Fruit fly (Drosophila melanogaster) whole organism, embryonic: ENCODE data around the gene CG15814.

Source experiments
- Atf-2 ChIP-seq: fragments of 200-800 bp; sonication (Bioruptor generic); optimal IDR thresholded peaks from 2 replicates; lab custom pipeline; 2016; ENCODE audit warnings: missing biosample characterization, missing genetic modification characterization
- CG10267 ChIP-seq: fragments of 200-800 bp; sonication (Bioruptor generic); optimal IDR thresholded peaks from 2 replicates; lab custom pipeline; 2018; ENCODE audit warnings: missing biosample characterization, mild to moderate bottlenecking, missing genetic modification characterization, moderate library complexity
- CG10431 ChIP-seq: fragments of 200-800 bp; sonication (Bioruptor generic); optimal IDR thresholded peaks from 3 replicates; lab custom pipeline; 2018; ENCODE audit warnings: missing biosample characterization, mild to moderate bottlenecking, missing genetic modification characterization
- CG12236 ChIP-seq: fragments of 200-800 bp; sonication (Bioruptor generic); optimal IDR thresholded peaks from 2 replicates; lab custom pipeline; 2016; ENCODE audit warnings: missing biosample characterization, missing genetic modification characterization
- CG12659 ChIP-seq: fragments of 200-800 bp; sonication (Bioruptor generic); optimal IDR thresholded peaks from 3 replicates; lab custom pipeline; 2017; ENCODE audit warnings: mild to moderate bottlenecking, missing biosample characterization, missing genetic modification reagents, missing genetic modification characterization
- CG13424 ChIP-seq: fragments of 200-800 bp; sonication (Bioruptor generic); optimal IDR thresholded peaks from 2 replicates; lab custom pipeline; 2019; ENCODE audit warnings: missing biosample characterization, mild to moderate bottlenecking, missing genetic modification characterization, moderate library complexity
- CG13775 ChIP-seq: fragments of 200-800 bp; sonication (Bioruptor generic); optimal IDR thresholded peaks from 3 replicates; lab custom pipeline; 2017; ENCODE audit warnings: missing biosample characterization, mild to moderate bottlenecking, missing genetic modification characterization
- CG14050 ChIP-seq: fragments of 200-800 bp; sonication (Bioruptor generic); IDR thresholded peaks from 3 replicates; pipeline ENCODE4 v1.3.6; 2022; ENCODE audit warnings: missing biosample characterization, missing genetic modification characterization
- CG14965 ChIP-seq: fragments of 200-800 bp; sonication (Bioruptor generic); optimal IDR thresholded peaks from 2 replicates; lab custom pipeline; 2016; ENCODE audit warnings: missing biosample characterization, missing genetic modification characterization, borderline replicate concordance
- CG15011 ChIP-seq: fragments of 200-800 bp; sonication (Bioruptor generic); optimal IDR thresholded peaks from 3 replicates; lab custom pipeline; 2018; ENCODE audit warnings: missing biosample characterization, mild to moderate bottlenecking, missing genetic modification characterization
- CG16863 ChIP-seq: fragments of 200-800 bp; sonication (Bioruptor generic); optimal IDR thresholded peaks from 3 replicates; lab custom pipeline; 2016; ENCODE audit warnings: missing biosample characterization, missing genetic modification characterization
- CG17328 ChIP-seq: fragments of 200-800 bp; sonication (Bioruptor generic); IDR thresholded peaks from 2 replicates; pipeline ENCODE4 v1.3.6; 2022; ENCODE audit warnings: missing biosample characterization, missing genetic modification characterization
- CG1792 ChIP-seq: fragments of 200-800 bp; sonication (Bioruptor generic); optimal IDR thresholded peaks from 2 replicates; lab custom pipeline; 2016; ENCODE audit warnings: missing biosample characterization, missing genetic modification characterization
- CG2889 ChIP-seq: fragments of 200-800 bp; sonication (Bioruptor generic); IDR thresholded peaks from 3 replicates; pipeline ENCODE4 v1.3.6; 2022; ENCODE audit warnings: missing biosample characterization, missing genetic modification characterization
- CG30020 ChIP-seq: fragments of 200-800 bp; optimal IDR thresholded peaks from 2 replicates; lab custom pipeline; 2019; ENCODE audit warnings: missing biosample characterization, mild to moderate bottlenecking, missing genetic modification characterization, moderate library complexity
- CG34422 ChIP-seq: fragments of 200-800 bp; sonication (Bioruptor generic); IDR thresholded peaks from 3 replicates; pipeline ENCODE4 v1.3.6; 2022; ENCODE audit warnings: missing biosample characterization, missing genetic modification characterization
- CG3847 ChIP-seq: fragments of 200-800 bp; sonication (Bioruptor generic); IDR thresholded peaks from 2 replicates; pipeline ENCODE4 v1.3.6; 2022; ENCODE audit warnings: missing biosample characterization, missing genetic modification characterization
- CG5180 ChIP-seq: fragments of 200-800 bp; sonication (Bioruptor generic); optimal IDR thresholded peaks from 3 replicates; lab custom pipeline; 2017; ENCODE audit warnings: missing biosample characterization, missing genetic modification characterization, mild to moderate bottlenecking, moderate library complexity, missing genetic modification reagents
- CG8290 ChIP-seq, 3 experiments: fragments of 200-800 bp; sonication (Bioruptor generic); optimal IDR thresholded peaks; 2 replicates each; lab custom pipeline; 2016 to 2019; ENCODE audit warnings: missing biosample characterization in 3 of 3, missing genetic modification characterization in 3 of 3, mild to moderate bottlenecking in 2 of 3, moderate library complexity in 1 of 3
- CG8924 ChIP-seq: fragments of 200-800 bp; optimal IDR thresholded peaks from 3 replicates; lab custom pipeline; 2019; ENCODE audit warnings: missing biosample characterization, mild to moderate bottlenecking, missing genetic modification characterization, moderate library complexity
- CrebB ChIP-seq: fragments of 200-800 bp; sonication (Bioruptor generic); optimal IDR thresholded peaks from 3 replicates; lab custom pipeline; 2018; ENCODE audit warnings: missing biosample characterization, mild to moderate bottlenecking, missing genetic modification characterization
- D19A ChIP-seq: fragments of 200-800 bp; optimal IDR thresholded peaks from 3 replicates; lab custom pipeline; 2019; ENCODE audit warnings: missing biosample characterization, mild to moderate bottlenecking, missing genetic modification characterization, moderate library complexity
- Dref ChIP-seq: fragments of 200-800 bp; sonication (Bioruptor generic); IDR thresholded peaks from 2 replicates; pipeline ENCODE4 v1.3.6; 2022; ENCODE audit warnings: missing biosample characterization, missing genetic modification characterization
- Fer3 ChIP-seq: fragments of 200-800 bp; sonication (Bioruptor generic); optimal IDR thresholded peaks from 2 replicates; lab custom pipeline; 2018; ENCODE audit warnings: missing biosample characterization, mild to moderate bottlenecking, missing genetic modification characterization, moderate library complexity
- HHEX ChIP-seq: fragments of 200-800 bp; sonication (Bioruptor generic); optimal IDR thresholded peaks from 3 replicates; lab custom pipeline; 2017; ENCODE audit warnings: missing biosample characterization, mild to moderate bottlenecking, missing genetic modification characterization, missing genetic modification reagents
- Hmr ChIP-seq: fragments of 200-800 bp; sonication (Bioruptor generic); optimal IDR thresholded peaks from 3 replicates; lab custom pipeline; 2017; ENCODE audit warnings: mild to moderate bottlenecking, missing biosample characterization, missing genetic modification reagents, missing genetic modification characterization
- Hr39 ChIP-seq: fragments of >200 bp; optimal IDR thresholded peaks from 2 replicates; lab custom pipeline; 2017
- Lpt ChIP-seq: fragments of >200 bp; optimal IDR thresholded peaks from 2 replicates; lab custom pipeline; 2018; ENCODE audit warnings: missing biosample characterization, missing genetic modification characterization
- Max ChIP-seq: fragments of 200-800 bp; sonication (Bioruptor generic); optimal IDR thresholded peaks from 2 replicates; lab custom pipeline; 2016; ENCODE audit warnings: missing biosample characterization, mild to moderate bottlenecking, missing genetic modification characterization
- Oli ChIP-seq: fragments of 200-800 bp; sonication (Bioruptor generic); optimal IDR thresholded peaks from 2 replicates; lab custom pipeline; 2018; ENCODE audit warnings: missing biosample characterization, mild to moderate bottlenecking, missing genetic modification characterization, moderate library complexity
- Rx ChIP-seq: fragments of 200-800 bp; sonication (Bioruptor generic); IDR thresholded peaks from 2 replicates; pipeline ENCODE4 v1.3.6; 2022; ENCODE audit warnings: missing biosample characterization, missing genetic modification characterization
- TFAM ChIP-seq: fragments of 200-800 bp; sonication (Bioruptor generic); optimal IDR thresholded peaks from 2 replicates; lab custom pipeline; 2017; ENCODE audit warnings: missing biosample characterization, missing genetic modification characterization, inconsistent platforms
- ase ChIP-seq: fragments of 200-800 bp; sonication (Bioruptor generic); IDR thresholded peaks from 3 replicates; pipeline ENCODE4 v1.3.6; 2022; ENCODE audit warnings: missing biosample characterization, missing genetic modification characterization
- bsh ChIP-seq, 2 experiments: fragments of 200-800 bp; sonication (Bioruptor generic); optimal IDR thresholded peaks; 2 replicates each; lab custom pipeline; 2017 to 2018; ENCODE audit warnings: mild to moderate bottlenecking in 2 of 2, missing biosample characterization in 2 of 2, missing genetic modification characterization in 2 of 2, moderate library complexity in 1 of 2
- chm ChIP-seq: fragments of 200-800 bp; sonication (Bioruptor generic); IDR thresholded peaks from 2 replicates; pipeline ENCODE4 v1.3.6; 2022; ENCODE audit warnings: missing biosample characterization, missing genetic modification characterization
- exex ChIP-seq: fragments of 200-800 bp; sonication (Bioruptor generic); optimal IDR thresholded peaks from 4 replicates; lab custom pipeline; 2018; ENCODE audit warnings: missing biosample characterization, mild to moderate bottlenecking, missing genetic modification characterization, moderate library complexity
- ftz-f1 ChIP-seq: fragments of 200-800 bp; sonication (Bioruptor generic); optimal IDR thresholded peaks from 2 replicates; lab custom pipeline; 2016; ENCODE audit warnings: missing biosample characterization, missing genetic modification characterization
- gce ChIP-seq: fragments of 200-800 bp; sonication (Bioruptor generic); IDR thresholded peaks from 3 replicates; pipeline ENCODE4 v1.3.6; 2022; ENCODE audit warnings: missing biosample characterization, missing genetic modification characterization
- gcm2 ChIP-seq: fragments of 200-800 bp; sonication (Bioruptor generic); optimal IDR thresholded peaks from 2 replicates; lab custom pipeline; 2016; ENCODE audit warnings: missing biosample characterization, missing genetic modification characterization
- hb ChIP-seq: fragments of 200-800 bp; sonication (Bioruptor generic); IDR thresholded peaks from 3 replicates; pipeline ENCODE4 v1.3.6; 2022; ENCODE audit warnings: missing biosample characterization, missing genetic modification characterization; ENCODE audit not compliant: partially characterized antibody
- hth ChIP-seq: fragments of >200 bp; optimal IDR thresholded peaks from 2 replicates; lab custom pipeline; 2017; ENCODE audit warnings: inconsistent platforms
- jigr1 ChIP-seq: fragments of 200-800 bp; sonication (Bioruptor generic); IDR thresholded peaks from 3 replicates; pipeline ENCODE4 v1.3.6; 2022; ENCODE audit warnings: missing biosample characterization, missing genetic modification characterization
- lab ChIP-seq: fragments of 200-800 bp; sonication (Bioruptor generic); optimal IDR thresholded peaks from 3 replicates; lab custom pipeline; 2017; ENCODE audit warnings: missing biosample characterization, missing genetic modification characterization, mild to moderate bottlenecking, moderate library complexity, missing genetic modification reagents
- org-1 ChIP-seq: fragments of 200-800 bp; sonication (Bioruptor generic); optimal IDR thresholded peaks from 2 replicates; lab custom pipeline; 2017; ENCODE audit warnings: missing biosample characterization, missing genetic modification characterization
- phol ChIP-seq: fragments of 200-800 bp; sonication (Bioruptor generic); optimal IDR thresholded peaks from 3 replicates; lab custom pipeline; 2018; ENCODE audit warnings: missing biosample characterization, mild to moderate bottlenecking, missing genetic modification characterization, moderate library complexity
- psq ChIP-seq: fragments of 200-800 bp; sonication (Bioruptor generic); optimal IDR thresholded peaks from 2 replicates; lab custom pipeline; 2017; ENCODE audit warnings: missing biosample characterization, missing genetic modification characterization
- pum ChIP-seq: fragments of 200-800 bp; sonication (Bioruptor generic); optimal IDR thresholded peaks from 2 replicates; lab custom pipeline; 2016; ENCODE audit warnings: missing biosample characterization, missing genetic modification characterization
- sens-2 ChIP-seq: fragments of 200-800 bp; sonication (Bioruptor generic); IDR thresholded peaks from 2 replicates; pipeline ENCODE4 v1.3.6; 2022; ENCODE audit warnings: missing biosample characterization, missing genetic modification characterization

CG15814 gene

dm6 chrX:17829083-17829997 is 20.8 kb downstream of the CG15814 start (continued):
- TF ChIP-seq exex (tag; lab: Kevin White, UChicago) (no peak), phol (peak; percentile 85), hb (GFP tag; lab: Robert Waterston, UW) (no peak), Max (peak; percentile 26), Fer3 (tag; lab: Kevin White, UChicago) (peak; percentile 14), pum (GFP tag; lab: Kevin White, UChicago) (peak; percentile 18), TFAM (GFP tag; lab: Kevin White, UChicago) (peak; percentile 10), CG5180 (peak; percentile 62), Hmr (GFP tag; lab: Kevin White, UChicago) (peak; percentile 7), ftz-f1 (GFP tag; lab: Kevin White, UChicago) (no peak), CG14050 (GFP tag; lab: Robert Waterston, UW) (no peak), jigr1 (peak; percentile 20; the same call in 1 of the 3 replicates), CG30020 (peak; percentile 26), bsh (GFP tag; optimal IDR thresholded peaks at IDR 0.05; lab: Kevin White, UChicago) (peak; percentile 29 to 76), chm (0 out of 2 replicates have a peak, but pooled peaks have one; percentile 19), CG8924 (peak; percentile 75), CG2889 (GFP tag; lab: Robert Waterston, UW) (no peak), CG16863 (GFP tag; lab: Kevin White, UChicago) (peak; percentile 40), Rx (GFP tag; lab: Robert Waterston, UW) (no peak; the same call in 1 of the 2 replicates), Dref (GFP tag; lab: Robert Waterston, UW) (no peak), lab (peak; percentile 21), D19A (tag; lab: Kevin White, UChicago) (peak; percentile 81), psq (GFP tag; lab: Kevin White, UChicago) (no peak), CG10431 (GFP tag; lab: Kevin White, UChicago) (peak; percentile 45), hth (no peak), sens-2 (GFP tag; lab: Robert Waterston, UW) (0 out of 2 replicates have a peak, but pooled peaks have one; percentile 9), CG15011 (GFP tag; lab: Kevin White, UChicago) (peak; percentile 33), CG34422 (0 out of 3 replicates have a peak, but pooled peaks have one; percentile 17), CG17328 (GFP tag; lab: Robert Waterston, UW) (peak; percentile 60), org-1 (GFP tag; lab: Kevin White, UChicago) (peak; percentile 47), Oli (tag; lab: Kevin White, UChicago) (peak; percentile 84), CG3847 (no peak), CG13775 (GFP tag; lab: Kevin White, UChicago) (peak; percentile 55), CG12659 (GFP tag; lab: Kevin White, UChicago) (peak; percentile 36), CG12236 (GFP tag; lab: Kevin White, UChicago) (peak; percentile 10), ase (GFP tag; lab: Robert Waterston, UW) (peak; percentile 33; the same call in 1 of the 3 replicates), CG8290 (GFP tag; optimal IDR thresholded peaks at IDR 0.05; lab: Kevin White, UChicago) (peak; percentile 22), CG8290 (tag; optimal IDR thresholded peaks at IDR 0.05; lab: Kevin White, UChicago) (no peak), CrebB (tag; lab: Kevin White, UChicago) (no peak), CG10267 (tag; lab: Kevin White, UChicago) (peak; percentile 76), CG1792 (GFP tag; lab: Kevin White, UChicago) (peak; percentile 13), Atf-2 (GFP tag; lab: Kevin White, UChicago) (peak; percentile 32), CG13424 (tag; lab: Kevin White, UChicago) (peak; percentile 70), HHEX (peak; percentile 25), Lpt (no peak), gcm2 (GFP tag; lab: Kevin White, UChicago) (no peak), CG14965 (GFP tag; lab: Kevin White, UChicago) (no peak), Hr39 (lab: Kevin White, UChicago) (no peak), gce (GFP tag; lab: Robert Waterston, UW) (no peak)
